Worm (Caenorhabditis elegans) whole organism, dauer: ENCODE data around the gene skih-2.
"Not testable (repeated sequence)": the region's sequence is repeated elsewhere in the genome, so short reads cannot be mapped to it uniquely, and the experiment has no call there.

Experiments
- unc-62 ChIP-seq: sonication (generic microtip); optimal IDR thresholded peaks from 2 replicates; lab custom pipeline; 2017; ENCODE audit warnings: missing biosample characterization, missing genetic modification reagents, missing genetic modification characterization

Gene skih-2

DNA sequence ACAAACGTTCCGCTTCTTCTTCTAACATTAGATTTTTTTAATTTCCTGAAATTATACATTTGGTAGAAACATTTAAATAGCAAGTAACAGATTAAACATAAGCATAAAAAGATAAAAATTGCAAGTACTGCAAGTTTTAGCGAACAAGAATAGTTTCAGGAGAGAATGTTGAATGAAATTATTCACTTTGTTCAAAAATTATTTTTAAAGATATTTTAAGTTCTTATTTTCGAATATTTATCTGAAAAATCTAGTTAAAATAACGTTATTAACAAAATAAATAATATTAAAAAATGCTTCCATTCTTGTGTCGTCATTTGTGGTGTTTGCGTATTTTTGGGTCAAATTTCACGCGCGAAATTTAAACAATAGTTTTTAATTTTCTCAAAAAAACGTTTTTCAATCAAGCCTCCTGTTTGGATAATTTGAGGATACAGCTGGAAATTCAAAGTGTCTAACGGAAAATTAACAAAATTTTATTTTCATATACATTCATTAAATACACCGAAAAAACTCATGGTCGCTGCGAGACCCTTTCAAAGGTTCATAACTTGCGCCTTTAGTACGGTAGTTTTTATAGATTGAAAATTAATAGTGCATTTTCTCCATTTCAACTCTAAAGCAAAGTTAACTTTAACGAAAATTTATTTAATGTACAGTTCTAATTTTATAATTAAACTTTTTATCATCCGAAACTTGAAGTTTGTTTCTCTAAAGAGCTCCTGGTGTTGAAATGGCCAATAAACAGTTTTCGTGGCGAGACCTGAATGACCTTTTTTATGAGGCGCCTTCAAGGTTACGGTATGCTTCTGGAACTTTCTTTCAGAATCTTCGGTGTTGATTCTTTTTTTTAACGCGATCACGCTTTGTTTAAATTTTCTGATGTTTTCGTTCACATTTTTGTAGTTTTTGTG lies at the start of gene skih-2:
skih-2 (minus strand) TSS at position 51 of the 914 bp plus-strand sequence.
- TF ChIP-seq unc-62 (GFP tag; lab: Kevin White, UChicago): no peak

DNA sequence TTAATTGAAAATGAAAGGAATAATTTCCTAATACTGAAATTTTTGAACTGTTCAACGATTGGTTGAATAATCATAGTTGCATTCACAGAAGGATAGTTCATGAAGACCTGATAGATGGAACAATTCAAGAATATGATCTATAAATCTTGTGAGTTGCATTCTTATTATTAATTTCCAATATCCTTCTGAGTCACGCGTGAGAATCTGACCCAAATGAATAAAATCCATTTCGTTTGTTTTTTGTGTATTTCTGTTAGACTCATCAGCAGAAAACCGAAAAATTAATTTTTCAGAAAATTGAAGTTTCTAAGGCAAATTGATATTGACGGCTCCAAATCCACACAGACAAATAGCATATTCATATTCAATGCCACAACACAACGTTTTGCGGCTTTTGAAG lies 47.2 kb upstream of the skih-2 start, which contains the start of gene fbxb-79:
fbxb-79 (minus strand) TSS at position 101 of the 400 bp plus-strand sequence.
- no peak for TF ChIP-seq unc-62 (GFP tag; lab: Kevin White, UChicago)

ce11 chrIV:11186729-11187128 lies 44.6 kb upstream of the skih-2 start, which contains the start of gene sdz-27:
sdz-27 (plus strand) TSS chrIV:11187029.
- TF ChIP-seq unc-62 (GFP tag; lab: Kevin White, UChicago): no peak

DNA sequence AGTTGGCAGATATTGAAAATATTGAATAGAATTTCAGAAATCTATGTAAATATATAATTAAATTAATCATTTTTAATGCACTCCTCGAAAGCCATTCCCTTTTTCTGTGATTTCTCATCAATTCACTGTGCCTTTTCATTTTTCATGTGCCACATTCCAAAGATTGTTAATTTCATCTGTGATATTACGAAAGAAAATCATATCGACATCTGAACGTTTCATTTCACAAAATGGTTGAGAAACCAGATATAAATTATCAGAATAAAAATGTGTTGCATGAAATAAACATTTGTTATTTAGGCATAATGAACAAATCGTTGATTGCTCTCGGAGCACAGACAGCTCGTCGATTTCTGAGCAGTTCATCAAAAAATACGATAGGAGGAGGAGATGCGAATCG lies 41.8 kb upstream of the skih-2 start, which contains the start of gene nuaf-3:
nuaf-3 (plus strand) TSS at position 301 of the 400 bp plus-strand sequence.
- no peak for TF ChIP-seq unc-62 (GFP tag; lab: Kevin White, UChicago)

ce11 chrIV:11183013-11183412 lies 40.8 kb upstream of the skih-2 start, which contains the start of gene prx-14:
prx-14 (plus strand) TSS chrIV:11183132.
- TF ChIP-seq unc-62 (GFP tag; lab: Kevin White, UChicago): no peak

DNA sequence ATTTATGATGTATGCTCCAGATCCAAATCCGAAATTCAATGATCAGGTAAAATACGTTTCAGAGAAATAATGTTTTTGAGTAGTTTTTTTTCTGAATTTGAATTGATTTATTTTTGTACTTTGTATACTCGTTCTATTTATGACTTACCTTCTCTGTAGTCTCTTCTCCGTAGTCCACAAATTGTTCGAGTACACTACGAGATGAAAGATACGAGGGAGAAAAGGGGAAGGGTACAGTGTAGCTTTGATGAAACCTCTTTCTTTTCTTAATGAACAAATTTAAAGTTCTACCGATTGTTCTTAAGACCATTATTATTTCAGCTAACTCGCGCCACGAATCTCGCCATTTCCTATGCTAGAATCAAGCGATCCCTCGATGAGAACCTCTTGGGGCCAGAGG lies 37.9 kb upstream of the skih-2 start:
- no peak for TF ChIP-seq unc-62 (GFP tag; lab: Kevin White, UChicago)

DNA sequence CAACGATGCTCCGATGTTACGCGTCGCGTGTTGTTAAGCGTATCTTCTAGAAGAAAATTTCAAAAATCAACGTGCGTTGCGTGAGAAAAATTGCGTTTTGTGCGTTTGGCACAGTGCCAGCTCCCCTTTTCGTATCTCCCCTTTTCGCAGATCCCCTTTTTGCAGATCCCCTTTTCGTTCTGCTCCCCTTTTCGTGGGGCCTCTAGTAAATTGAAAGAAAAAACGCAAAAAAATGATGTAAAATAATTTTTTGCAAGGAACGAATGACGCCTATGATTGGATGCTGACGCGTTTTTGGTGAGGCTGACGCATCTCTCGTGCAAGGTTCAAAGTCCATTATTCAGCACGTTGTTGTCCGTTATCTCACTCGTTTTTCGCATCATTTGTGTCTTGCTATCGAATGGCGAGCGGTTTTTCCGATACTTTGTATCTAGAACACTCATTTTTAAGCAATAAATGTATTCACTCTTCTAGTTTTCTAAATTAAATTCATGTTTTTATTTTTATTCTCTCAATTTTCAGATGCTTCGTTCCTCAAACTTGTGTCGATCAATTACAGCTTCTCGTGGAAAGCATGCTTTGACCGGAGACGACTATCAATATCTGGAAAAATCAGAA lies 37.1 kb upstream of the skih-2 start, which contains the start of gene cpt-2:
cpt-2 (plus strand) TSS at position 523 of the 618 bp plus-strand sequence.
- not testable (repeated sequence) for TF ChIP-seq unc-62 (GFP tag; lab: Kevin White, UChicago)

DNA sequence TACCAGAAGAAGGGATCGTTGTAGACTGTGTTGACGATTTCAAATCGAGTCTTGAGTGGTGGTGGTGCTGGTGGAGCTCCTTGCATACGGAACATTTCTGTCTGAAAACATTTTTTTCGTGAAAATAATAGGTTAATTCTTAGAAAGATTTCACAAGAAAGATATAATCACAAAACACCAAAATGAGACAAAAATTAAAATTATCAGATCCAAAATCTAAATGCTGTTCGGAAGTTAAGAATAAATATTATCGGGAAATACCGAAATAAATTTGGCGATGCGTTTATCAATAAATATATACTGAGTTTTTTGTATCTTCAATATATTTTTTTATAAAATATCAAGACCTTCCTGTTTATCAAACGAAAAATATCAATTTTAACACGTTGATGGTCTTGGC lies 36.3 kb upstream of the skih-2 start, which contains the start of gene C08F8.9:
C08F8.9 (minus strand) TSS at position 101 of the 400 bp plus-strand sequence.
- TF ChIP-seq unc-62 (GFP tag; lab: Kevin White, UChicago): no peak

- TF ChIP-seq unc-62 (GFP tag; lab: Kevin White, UChicago): no peak
Measured at ce11 chrIV:11176967-11177366, 34.8 kb upstream of the skih-2 start, which contains the start of gene rap-3. rap-3 (plus strand) TSS chrIV:11177267.

DNA sequence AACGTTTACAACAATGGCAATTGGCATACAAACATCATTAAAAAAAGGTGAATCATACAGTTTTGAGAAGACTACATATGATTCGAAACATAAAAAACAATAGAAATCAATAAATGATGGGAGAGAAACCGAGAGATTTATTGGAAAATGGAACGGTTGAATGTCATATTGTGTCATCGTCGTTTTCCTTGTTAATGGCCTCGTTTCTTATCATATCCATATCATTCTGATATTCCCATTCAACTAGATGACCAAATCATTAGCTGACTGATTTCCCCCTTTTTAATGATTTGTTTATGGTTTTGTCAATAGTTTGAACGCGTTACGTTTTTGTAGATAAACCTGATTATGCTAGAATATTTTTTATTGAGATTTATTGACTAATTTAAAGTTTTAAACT lies 32.6 kb upstream of the skih-2 start:
- TF ChIP-seq unc-62 (GFP tag; lab: Kevin White, UChicago): no peak

- TF ChIP-seq unc-62 (GFP tag; lab: Kevin White, UChicago): no peak
Measured at ce11 chrIV:11169652-11170051, 27.5 kb upstream of the skih-2 start, which contains the start of gene nhr-67. nhr-67 (plus strand) TSS chrIV:11169748.

DNA sequence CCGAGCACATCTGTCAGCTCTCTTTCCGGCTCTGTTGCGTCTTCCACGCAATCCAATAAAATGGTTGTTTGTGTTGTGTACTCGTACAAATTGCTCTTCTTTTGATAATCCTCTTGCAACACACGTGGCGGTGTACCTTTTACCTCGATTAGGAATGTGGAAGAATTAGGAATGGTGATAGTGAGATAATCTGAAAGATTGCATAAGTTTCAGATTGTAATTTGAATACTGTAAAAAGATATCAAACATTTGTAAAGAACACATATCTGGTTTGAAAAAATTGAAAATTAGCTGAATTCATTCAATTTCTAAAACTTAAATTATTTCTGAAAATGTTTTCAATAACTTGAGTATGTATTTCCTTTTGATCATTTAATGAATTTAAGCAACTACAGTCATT lies 22.7 kb upstream of the skih-2 start, which contains the start of gene C08F8.6:
C08F8.6 (minus strand) TSS at position 101 of the 400 bp plus-strand sequence.
- TF ChIP-seq unc-62 (GFP tag; lab: Kevin White, UChicago): no peak

- no peak for TF ChIP-seq unc-62 (GFP tag; lab: Kevin White, UChicago)
Measured at ce11 chrIV:11162451-11162850, 20.3 kb upstream of the skih-2 start, which contains the start of gene fbxb-9. fbxb-9 (minus strand) TSS chrIV:11162551.

DNA sequence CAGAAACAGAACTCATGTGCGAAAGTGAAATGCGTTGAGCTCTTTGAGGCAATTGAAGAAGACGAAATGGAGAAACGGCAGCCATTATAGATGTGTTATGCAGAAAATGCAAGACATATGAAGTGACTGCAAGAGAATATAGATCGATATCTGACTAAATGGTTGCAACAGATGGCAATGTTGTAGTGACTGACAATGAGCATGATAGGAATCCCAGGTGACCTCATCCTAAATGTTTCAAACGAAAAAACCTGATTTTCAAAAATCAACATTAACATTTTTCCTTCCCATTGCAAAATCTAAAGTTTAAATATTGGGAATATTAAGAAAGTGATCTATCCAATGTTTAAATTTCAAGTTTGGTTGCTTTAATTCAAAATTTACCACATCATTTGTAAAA lies 18.5 kb upstream of the skih-2 start, which contains the start of gene C08F8.15:
C08F8.15 (minus strand) TSS at position 101 of the 400 bp plus-strand sequence.
- no peak for TF ChIP-seq unc-62 (GFP tag; lab: Kevin White, UChicago)

- TF ChIP-seq unc-62 (GFP tag; lab: Kevin White, UChicago): no peak
Measured at ce11 chrIV:11159886-11160285, 17.7 kb upstream of the skih-2 start, which contains the start of gene mboa-4. mboa-4 (minus strand) TSS chrIV:11159986.
